In genomic region chr2L:20948625-20949024, dm6 we compare ENCODE assay signal across 2 fruit fly cellular contexts.
TF ChIP-seq lines count a peak whose summit lies in the region.

No protein-coding gene starts in this region.

- no peak for TF ChIP-seq CTCF in whole organism, embryonic (GFP tag; optimal IDR thresholded peaks at IDR 0.05; lab: Kevin White, UChicago)

TF ChIP-seq in whole organism, embryonic, 481 proteins besides CTCF, POLR2A, EP300 and RAD21 (continues in another document):
- TF ChIP-seq psq (GFP tag; optimal IDR thresholded peaks at IDR 0.05; lab: Kevin White, UChicago) = no peak
- 0 out of 2 replicates have a peak, but pooled peaks have one; percentile 11 for TF ChIP-seq ap (GFP tag; IDR thresholded peaks at IDR 0.05; lab: Robert Waterston, UW)
- no peak for TF ChIP-seq hkb (optimal IDR thresholded peaks at IDR 0.05; lab: Kevin White, UChicago)
- TF ChIP-seq hkb (GFP tag; IDR thresholded peaks at IDR 0.05; lab: Robert Waterston, UW) = peak; percentile 48
- TF ChIP-seq CG33557 (GFP tag; optimal IDR thresholded peaks at IDR 0.05; lab: Kevin White, UChicago) = no peak
- TF ChIP-seq CG9215 (GFP tag; IDR thresholded peaks at IDR 0.05; lab: Robert Waterston, UW) = no peak
- no peak for TF ChIP-seq CG18619 (GFP tag; optimal IDR thresholded peaks at IDR 0.05; lab: Kevin White, UChicago)
- no peak for TF ChIP-seq CG6813 (GFP tag; optimal IDR thresholded peaks at IDR 0.05; lab: Kevin White, UChicago)
- no peak for TF ChIP-seq CG34422 (GFP tag; IDR thresholded peaks at IDR 0.05; lab: Robert Waterston, UW)
- TF ChIP-seq CG32767 (GFP tag; IDR thresholded peaks at IDR 0.05; lab: Robert Waterston, UW) = no peak
- peak in 1 of 2 experiments; percentile 21 for TF ChIP-seq Hr51 (GFP tag; optimal IDR thresholded peaks at IDR 0.05; lab: Kevin White, UChicago)
- TF ChIP-seq Med (GFP tag; lab: Kevin White, UChicago) = peak; percentile 86
- no peak for TF ChIP-seq CG15601 (tag; optimal IDR thresholded peaks at IDR 0.05; lab: Kevin White, UChicago)
- peak; percentile 23 for TF ChIP-seq CG6654 (GFP tag; optimal IDR thresholded peaks at IDR 0.05; lab: Kevin White, UChicago)
- no peak for TF ChIP-seq tna (GFP tag; IDR thresholded peaks at IDR 0.05; lab: Robert Waterston, UW; ENCODE audit: partially characterized antibody)
- TF ChIP-seq CG8089 (GFP tag; optimal IDR thresholded peaks at IDR 0.05; lab: Kevin White, UChicago) = peak; percentile 2
- no peak for TF ChIP-seq ttk (GFP tag; IDR thresholded peaks at IDR 0.05; lab: Robert Waterston, UW)
- TF ChIP-seq twi (tag; optimal IDR thresholded peaks at IDR 0.05; lab: Kevin White, UChicago) = no peak
- peak; percentile 38 for TF ChIP-seq dmrt99B (tag; optimal IDR thresholded peaks at IDR 0.05; lab: Kevin White, UChicago)
- no peak for TF ChIP-seq Elba2 (GFP tag; optimal IDR thresholded peaks at IDR 0.05; lab: Kevin White, UChicago)
- TF ChIP-seq jing (GFP tag; optimal IDR thresholded peaks at IDR 0.05; lab: Kevin White, UChicago) = no peak
- peak; percentile 14 for TF ChIP-seq CG17359 (tag; optimal IDR thresholded peaks at IDR 0.05; lab: Kevin White, UChicago)
- TF ChIP-seq usp (GFP tag; optimal IDR thresholded peaks at IDR 0.05; lab: Kevin White, UChicago) = no peak
- no peak for TF ChIP-seq CG31441 (GFP tag; IDR thresholded peaks at IDR 0.05; lab: Robert Waterston, UW)
- TF ChIP-seq dati (GFP tag; IDR thresholded peaks at IDR 0.05; lab: Robert Waterston, UW) = no peak
- TF ChIP-seq dmrt11E (tag; optimal IDR thresholded peaks at IDR 0.05; lab: Kevin White, UChicago) = peak; percentile 12
- no peak for TF ChIP-seq HLH3B (GFP tag; IDR thresholded peaks at IDR 0.05; lab: Robert Waterston, UW)
- TF ChIP-seq CG30020 (tag; optimal IDR thresholded peaks at IDR 0.05; lab: Kevin White, UChicago) = no peak
- no peak for TF ChIP-seq CG12219 (GFP tag; optimal IDR thresholded peaks at IDR 0.05; lab: Kevin White, UChicago)
- no peak for TF ChIP-seq CG8924 (tag; optimal IDR thresholded peaks at IDR 0.05; lab: Kevin White, UChicago)
- no peak for TF ChIP-seq Bgb (GFP tag; IDR thresholded peaks at IDR 0.05; lab: Robert Waterston, UW; ENCODE audit: partially characterized antibody)
- no peak for TF ChIP-seq CG7963 (GFP tag; IDR thresholded peaks at IDR 0.05; lab: Robert Waterston, UW; ENCODE audit: partially characterized antibody)
- no peak for TF ChIP-seq gsb (GFP tag; IDR thresholded peaks at IDR 0.05; lab: Robert Waterston, UW)
- TF ChIP-seq Ssrp (tag; optimal IDR thresholded peaks at IDR 0.05; lab: Kevin White, UChicago) = no peak
- no peak for TF ChIP-seq croc (GFP tag; conservative IDR thresholded peaks at IDR 0.05; lab: Robert Waterston, UW)
- no peak for TF ChIP-seq chinmo (GFP tag; IDR thresholded peaks at IDR 0.05; lab: Robert Waterston, UW; ENCODE audit: partially characterized antibody)
- TF ChIP-seq sisA (GFP tag; IDR thresholded peaks at IDR 0.05; lab: Robert Waterston, UW) = peak; percentile 39; the same call in 1 of the 2 replicates
- no peak for TF ChIP-seq CG15269 (tag; optimal IDR thresholded peaks at IDR 0.05; lab: Kevin White, UChicago)
- TF ChIP-seq CG7839 (tag; optimal IDR thresholded peaks at IDR 0.05; lab: Kevin White, UChicago) = peak; percentile 37
- TF ChIP-seq ab (GFP tag; optimal IDR thresholded peaks at IDR 0.05; lab: Kevin White, UChicago) = no peak
- TF ChIP-seq CG12769 (tag; optimal IDR thresholded peaks at IDR 0.05; lab: Kevin White, UChicago) = no peak
- TF ChIP-seq oc (tag; optimal IDR thresholded peaks at IDR 0.05; lab: Kevin White, UChicago) = no peak
- no peak for TF ChIP-seq nom (GFP tag; optimal IDR thresholded peaks at IDR 0.05; lab: Kevin White, UChicago)
- TF ChIP-seq gt (GFP tag; IDR thresholded peaks at IDR 0.05; lab: Robert Waterston, UW) = no peak
- TF ChIP-seq Asciz (GFP tag; optimal IDR thresholded peaks at IDR 0.05; lab: Kevin White, UChicago) = no peak
- no peak for TF ChIP-seq sna (GFP tag; IDR thresholded peaks at IDR 0.05; lab: Robert Waterston, UW; ENCODE audit: partially characterized antibody)
- no peak for TF ChIP-seq CG12104 (GFP tag; optimal IDR thresholded peaks at IDR 0.05; lab: Kevin White, UChicago)

TF ChIP-seq in whole organism, prepupa, 60 proteins besides CTCF, POLR2A, EP300 and RAD21:
- TF ChIP-seq CG32006 (GFP tag; optimal IDR thresholded peaks at IDR 0.05; lab: Kevin White, UChicago) (no peak), CG10631 (GFP tag; optimal IDR thresholded peaks at IDR 0.05; lab: Kevin White, UChicago) (peak; percentile 15), CG3919 (GFP tag; optimal IDR thresholded peaks at IDR 0.05; lab: Kevin White, UChicago) (no peak), dsx (GFP tag; optimal IDR thresholded peaks at IDR 0.05; lab: Kevin White, UChicago; ENCODE audit: poor library complexity, severe bottlenecking) (no peak), Sox15 (GFP tag; optimal IDR thresholded peaks at IDR 0.05; lab: Kevin White, UChicago) (no peak), svp (GFP tag; lab: Kevin White, UChicago) (peak; percentile 16), CG7368 (GFP tag; optimal IDR thresholded peaks at IDR 0.05; lab: Kevin White, UChicago) (no peak), CG6276 (GFP tag; optimal IDR thresholded peaks at IDR 0.05; lab: Kevin White, UChicago) (no peak), CG6854 (GFP tag; optimal IDR thresholded peaks at IDR 0.05; lab: Kevin White, UChicago) (no peak), Sox102F (GFP tag; optimal IDR thresholded peaks at IDR 0.05; lab: Kevin White, UChicago) (no peak), ss (GFP tag; optimal IDR thresholded peaks at IDR 0.05; lab: Kevin White, UChicago) (no peak), acj6 (GFP tag; optimal IDR thresholded peaks at IDR 0.05; lab: Kevin White, UChicago) (no peak)

Comparison
In these comparisons a context has a peak if more than half of its experiments do, and no peak if none do; other contexts are left out.
1. Of the 7 proteins assayed by ChIP-seq in both whole organism, embryonic and whole organism, prepupa: peak only in whole organism, embryonic: Blimp-1, Gug and Sox102F; only in whole organism, prepupa: none; in both: none; in neither: 4.